Fruit fly (Drosophila melanogaster) Kc167 (cell line): Measurements from ENCODE around the gene PK2-R1.

ENCODE experiments used
- Myc ChIP-seq: fragments of >200 bp; optimal IDR thresholded peaks from 2 replicates; lab custom pipeline; 2017; ENCODE audit warnings: missing external identifiers
- Sin3A ChIP-seq: fragments of >200 bp; optimal IDR thresholded peaks from 2 replicates; lab custom pipeline; 2018; ENCODE audit warnings: missing external identifiers
- h ChIP-seq: fragments of >200 bp; optimal IDR thresholded peaks from 3 replicates; lab custom pipeline; 2018; ENCODE audit warnings: missing external identifiers
- insv ChIP-seq: fragments of >200 bp; optimal IDR thresholded peaks from 3 replicates; lab custom pipeline; 2018; ENCODE audit warnings: missing external identifiers
- psq ChIP-seq: fragments of >200 bp; optimal IDR thresholded peaks from 2 replicates; lab custom pipeline; 2017; ENCODE audit warnings: missing external identifiers
- ttk ChIP-seq: sonication (Bioruptor generic); optimal IDR thresholded peaks from 2 replicates; lab custom pipeline; 2017; ENCODE audit warnings: missing external identifiers

PK2-R1 gene

DNA sequence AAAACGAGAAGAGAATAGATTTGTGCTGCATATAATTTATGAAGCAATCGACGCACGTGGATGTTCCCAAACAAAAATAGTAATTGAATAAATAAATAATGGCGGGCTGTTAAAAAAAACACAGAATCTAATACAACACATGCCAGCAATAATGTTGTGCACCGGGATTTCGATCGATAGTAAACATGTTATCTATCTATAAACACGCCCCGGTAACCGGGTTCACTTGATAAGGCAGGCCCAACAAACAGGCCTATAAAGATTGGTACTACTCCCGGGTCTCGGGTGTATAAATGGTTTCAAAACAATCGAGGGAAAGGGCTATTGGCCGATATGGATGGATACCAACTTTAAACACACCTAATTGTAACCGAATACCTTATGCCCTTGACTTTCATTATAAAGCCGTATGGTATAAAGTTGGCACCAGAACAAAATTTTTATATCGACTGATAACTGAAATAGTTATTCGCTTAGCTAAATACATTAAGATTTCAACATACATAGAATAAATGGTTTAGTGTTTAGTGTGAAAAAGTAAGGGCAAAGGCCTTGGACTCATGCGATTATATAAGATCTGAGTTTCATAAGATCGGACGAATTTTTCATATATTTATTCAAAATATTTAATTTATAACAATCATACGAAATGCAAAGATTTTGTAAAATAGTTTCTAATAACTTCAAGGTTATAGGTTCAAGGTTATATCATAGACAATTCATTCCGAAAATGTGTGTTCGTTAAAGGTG is 27.7 kb downstream of the PK2-R1 start:
- TF ChIP-seq ttk (lab: Kevin White, UChicago) (no peak), psq (lab: Kevin White, UChicago) (no peak), Sin3A (no peak), Myc (lab: Kevin White, UChicago) (no peak), h (no peak), insv (no peak)

- TF ChIP-seq Myc (lab: Kevin White, UChicago) (no peak), psq (lab: Kevin White, UChicago) (no peak), Sin3A (no peak), h (no peak), insv (no peak), ttk (lab: Kevin White, UChicago) (no peak)
Measured at dm6 chr3R:13366561-13367518, 28.7 kb downstream of the PK2-R1 start, which contains the start of gene Elp6. Gene Elp6 (minus strand): TSS chr3R:13366910.

DNA sequence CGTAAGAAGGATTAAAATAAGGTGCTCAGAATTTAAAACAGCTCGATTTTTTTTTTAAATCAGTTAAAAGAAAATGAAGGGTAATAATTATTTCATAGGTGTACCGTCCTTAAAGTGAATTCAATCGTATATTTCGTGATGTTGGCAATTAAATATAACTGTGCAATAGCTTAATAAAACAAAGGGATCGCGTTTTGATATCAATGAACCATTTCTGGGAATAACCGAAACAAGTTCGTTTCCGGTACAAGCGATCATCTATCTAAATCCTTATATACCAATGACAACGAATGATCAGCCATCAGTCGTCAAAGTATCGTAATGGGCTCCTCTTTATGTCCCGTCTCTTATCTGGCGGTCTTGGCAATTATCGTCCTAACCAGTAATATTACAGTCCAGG is 31.2 kb downstream of the PK2-R1 start, which contains the start of gene CheA87a:
Gene CheA87a, plus strand, starts transcription at position 301 of the 400 bp plus-strand sequence.
- TF ChIP-seq Sin3A: no peak
- TF ChIP-seq Myc (lab: Kevin White, UChicago): no peak
- TF ChIP-seq insv: no peak
- no peak for TF ChIP-seq h
- no peak for TF ChIP-seq psq (lab: Kevin White, UChicago)
- TF ChIP-seq ttk (lab: Kevin White, UChicago): no peak

dm6 chr3R:13371840-13372680 is 33.9 kb downstream of the PK2-R1 start, which contains the start of the genes Lip3 and CG34309:
Gene Lip3 (minus strand): TSS chr3R:13371904.
Gene CG34309 (plus strand): TSS chr3R:13372630.
- TF ChIP-seq ttk (lab: Kevin White, UChicago) (no peak), Myc (lab: Kevin White, UChicago) (no peak), Sin3A (no peak), h (no peak), psq (lab: Kevin White, UChicago) (no peak)

DNA sequence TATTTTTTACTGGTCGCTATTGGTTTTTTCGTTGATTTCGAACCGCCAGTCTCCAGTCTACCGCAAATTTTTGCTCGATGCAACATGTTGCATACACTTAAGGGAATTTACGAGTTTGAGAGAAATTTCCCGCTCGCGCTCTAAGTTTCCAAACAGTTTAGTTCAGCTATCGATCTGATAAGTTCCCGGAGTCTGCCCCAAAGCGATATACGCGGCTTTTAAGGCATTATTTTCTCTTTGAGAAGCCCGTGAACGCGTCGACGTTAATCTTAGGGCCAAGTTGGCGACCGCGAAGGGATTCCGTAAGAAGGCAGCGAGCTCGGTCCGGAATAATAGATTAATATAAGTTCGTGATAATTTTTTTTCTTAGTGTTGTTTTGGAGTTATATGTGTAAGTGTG is 36.8 kb downstream of the PK2-R1 start:
- TF ChIP-seq Myc (lab: Kevin White, UChicago) (no peak), Sin3A (no peak), ttk (lab: Kevin White, UChicago) (no peak), psq (lab: Kevin White, UChicago) (no peak)

DNA sequence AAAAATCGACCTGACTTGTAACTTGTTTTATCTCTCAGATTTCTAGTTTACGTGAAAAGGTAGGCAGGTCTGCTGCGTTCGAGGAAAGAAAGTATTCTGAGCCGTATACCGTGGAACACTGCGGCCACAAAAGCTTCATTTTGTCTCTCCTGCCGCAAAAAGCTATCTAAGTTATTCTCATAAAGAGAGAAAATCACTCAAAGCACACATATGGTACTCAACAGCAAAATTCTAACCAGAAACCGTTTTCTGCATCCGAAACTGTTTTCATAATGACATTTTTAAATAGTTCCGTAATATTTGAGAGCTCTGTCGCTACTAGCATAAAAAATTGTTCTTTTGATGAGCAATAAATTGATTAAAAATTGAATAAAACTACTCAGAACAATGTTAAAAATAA is 41.5 kb downstream of the PK2-R1 start, which contains the start of the genes CG9813 and CG8870:
Gene CG9813, minus strand, starts transcription at position 101 of the 400 bp plus-strand sequence.
Gene CG8870, plus strand, starts transcription at position 168 of the 400 bp plus-strand sequence.
- TF ChIP-seq insv: no peak

DNA sequence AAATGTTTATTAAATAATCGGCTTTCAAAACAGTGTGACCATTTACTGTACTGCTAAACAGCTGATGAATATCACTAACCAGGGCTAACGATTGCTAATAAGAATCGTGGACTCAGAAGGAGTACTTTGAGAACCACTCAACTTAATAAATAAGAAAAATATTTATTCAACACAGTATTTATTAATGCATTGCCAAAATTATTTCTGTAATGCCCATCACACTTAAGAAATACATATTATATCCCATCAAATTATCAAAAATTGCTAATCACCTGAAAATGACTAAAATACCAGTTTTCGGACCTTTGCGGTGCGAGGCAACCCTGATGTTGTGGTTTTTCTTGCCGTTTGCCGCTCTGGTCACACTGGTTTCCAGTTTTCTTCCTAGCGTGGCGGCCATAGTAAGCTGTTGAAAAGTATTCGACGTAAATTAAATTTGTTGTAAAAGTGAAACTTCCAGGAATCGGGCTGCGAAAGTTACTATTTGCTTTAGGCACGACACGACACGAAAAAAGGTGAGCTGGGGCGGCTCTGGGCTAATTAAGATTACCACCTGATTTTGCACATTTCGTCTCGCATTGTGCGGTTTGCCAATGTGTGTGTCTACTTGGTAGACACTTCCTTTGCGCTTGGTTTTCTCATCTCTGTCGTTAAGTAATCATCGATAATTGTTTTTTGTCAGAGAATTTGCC is 43.8 kb downstream of the PK2-R1 start, which contains the start of the genes mRpS21 and Droj2:
Gene mRpS21, minus strand, starts transcription at position 66 of the 692 bp plus-strand sequence.
Gene Droj2, plus strand, starts transcription at position 363 of the 692 bp plus-strand sequence.
- TF ChIP-seq Sin3A: no peak
- no peak for TF ChIP-seq Myc (lab: Kevin White, UChicago)
- TF ChIP-seq ttk (lab: Kevin White, UChicago): no peak
- TF ChIP-seq insv: no peak
- no peak for TF ChIP-seq psq (lab: Kevin White, UChicago)
- no peak for TF ChIP-seq h

- no peak for TF ChIP-seq ttk (lab: Kevin White, UChicago)
- TF ChIP-seq Sin3A: no peak
- no peak for TF ChIP-seq psq (lab: Kevin White, UChicago)
- no peak for TF ChIP-seq Myc (lab: Kevin White, UChicago)
- no peak for TF ChIP-seq insv
- no peak for TF ChIP-seq h
Measured at dm6 chr3R:13382656-13383142, 44.6 kb downstream of the PK2-R1 start.

DNA sequence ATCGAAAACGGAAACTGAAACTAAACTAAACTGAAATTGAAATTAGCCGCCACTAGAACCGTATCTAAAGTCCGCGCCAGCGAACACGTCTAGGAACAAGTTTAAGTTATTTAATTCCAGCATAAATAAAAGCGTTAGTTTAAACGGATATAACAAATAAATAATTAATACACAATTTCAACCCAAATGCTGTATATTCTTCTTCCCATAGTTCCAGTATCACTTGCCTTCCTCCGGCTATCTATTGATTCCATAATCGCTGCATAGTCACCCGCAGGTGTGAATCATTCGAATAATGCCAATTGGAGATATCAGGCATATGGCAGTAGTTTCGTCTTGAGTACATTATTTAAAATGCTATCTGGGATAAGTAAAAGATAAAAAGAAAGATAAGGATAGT is 47.0 kb downstream of the PK2-R1 start:
- TF ChIP-seq Myc (lab: Kevin White, UChicago): no peak
- no peak for TF ChIP-seq psq (lab: Kevin White, UChicago)
- no peak for TF ChIP-seq insv
- no peak for TF ChIP-seq Sin3A
- TF ChIP-seq ttk (lab: Kevin White, UChicago): no peak
- TF ChIP-seq h: no peak

- peak; percentile 23 for TF ChIP-seq h
- TF ChIP-seq insv: no peak
Measured at dm6 chr3R:13388160-13388870, 50.2 kb downstream of the PK2-R1 start, which contains the start of gene CG9799. Gene CG9799 (minus strand): TSS chr3R:13388709.
